Fruit fly (Drosophila melanogaster) whole organism, embryonic: ENCODE results near the gene Nmdar1.

Experiments
- Antp ChIP-seq: fragments of 200-800 bp; sonication (Bioruptor generic); optimal IDR thresholded peaks from 3 replicates; lab custom pipeline; 2016; ENCODE audit warnings: missing biosample characterization, missing genetic modification characterization
- Awh ChIP-seq: fragments of 200-800 bp; sonication (Bioruptor generic); IDR thresholded peaks from 2 replicates; pipeline ENCODE4, ENCODE4 v1.3.6; 2022; ENCODE audit warnings: missing biosample characterization, missing genetic modification characterization
- C15 ChIP-seq: fragments of 200-800 bp; sonication (Bioruptor generic); IDR thresholded peaks from 3 replicates; pipeline ENCODE4 v1.3.6; 2022; ENCODE audit warnings: missing biosample characterization, missing genetic modification characterization
- CG10654 ChIP-seq: fragments of 200-800 bp; sonication (Bioruptor generic); optimal IDR thresholded peaks from 2 replicates; lab custom pipeline; 2016; ENCODE audit warnings: missing biosample characterization, missing genetic modification characterization
- CG11504 ChIP-seq: fragments of 200-800 bp; sonication (Bioruptor generic); optimal IDR thresholded peaks from 3 replicates; lab custom pipeline; 2019; ENCODE audit warnings: missing biosample characterization, mild to moderate bottlenecking, missing genetic modification characterization, moderate library complexity
- CG12219 ChIP-seq: fragments of 200-800 bp; sonication (Bioruptor generic); optimal IDR thresholded peaks from 3 replicates; lab custom pipeline; 2018; ENCODE audit warnings: missing biosample characterization, mild to moderate bottlenecking, missing genetic modification characterization
- CG12236 ChIP-seq: fragments of 200-800 bp; sonication (Bioruptor generic); optimal IDR thresholded peaks from 2 replicates; lab custom pipeline; 2016; ENCODE audit warnings: missing biosample characterization, missing genetic modification characterization
- CG15479 ChIP-seq: fragments of 200-800 bp; sonication (Bioruptor generic); optimal IDR thresholded peaks from 3 replicates; lab custom pipeline; 2019; ENCODE audit warnings: missing biosample characterization, mild to moderate bottlenecking, missing genetic modification characterization, moderate library complexity
- CG16815 ChIP-seq: fragments of 200-800 bp; sonication (Bioruptor generic); optimal IDR thresholded peaks from 3 replicates; lab custom pipeline; 2017; ENCODE audit warnings: missing biosample characterization, mild to moderate bottlenecking, missing genetic modification characterization
- CG17328 ChIP-seq: fragments of 200-800 bp; sonication (Bioruptor generic); IDR thresholded peaks from 2 replicates; pipeline ENCODE4 v1.3.6; 2022; ENCODE audit warnings: missing biosample characterization, missing genetic modification characterization
- CG2120 ChIP-seq: fragments of 200-800 bp; sonication (Bioruptor generic); optimal IDR thresholded peaks from 3 replicates; lab custom pipeline; 2016; ENCODE audit warnings: missing biosample characterization, missing genetic modification characterization
- CG2202 ChIP-seq: fragments of 200-800 bp; sonication (Bioruptor generic); optimal IDR thresholded peaks from 2 replicates; lab custom pipeline; 2018; ENCODE audit warnings: missing biosample characterization, mild to moderate bottlenecking, missing genetic modification characterization
- CG31441 ChIP-seq: fragments of 200-800 bp; sonication (Bioruptor generic); IDR thresholded peaks from 2 replicates; pipeline ENCODE4 v1.3.6; 2022; ENCODE audit warnings: missing biosample characterization, missing genetic modification characterization
- CG34422 ChIP-seq: fragments of 200-800 bp; sonication (Bioruptor generic); IDR thresholded peaks from 3 replicates; pipeline ENCODE4 v1.3.6; 2022; ENCODE audit warnings: missing biosample characterization, missing genetic modification characterization
- CG5245 ChIP-seq: fragments of 200-800 bp; sonication (Bioruptor generic); optimal IDR thresholded peaks from 3 replicates; lab custom pipeline; 2016; ENCODE audit warnings: missing biosample characterization, missing genetic modification characterization
- CG9797 ChIP-seq: fragments of 200-800 bp; sonication (Bioruptor generic); optimal IDR thresholded peaks from 3 replicates; lab custom pipeline; 2018; ENCODE audit warnings: missing biosample characterization, mild to moderate bottlenecking, missing genetic modification characterization
- Chrac-16 ChIP-seq: fragments of 200-800 bp; sonication (Bioruptor generic); optimal IDR thresholded peaks from 3 replicates; lab custom pipeline; 2016; ENCODE audit warnings: missing biosample characterization, missing genetic modification characterization
- CrebB ChIP-seq: fragments of 200-800 bp; sonication (Bioruptor generic); optimal IDR thresholded peaks from 3 replicates; lab custom pipeline; 2018; ENCODE audit warnings: missing biosample characterization, mild to moderate bottlenecking, missing genetic modification characterization
- D19A ChIP-seq: fragments of 200-800 bp; optimal IDR thresholded peaks from 3 replicates; lab custom pipeline; 2019; ENCODE audit warnings: missing biosample characterization, mild to moderate bottlenecking, missing genetic modification characterization, moderate library complexity
- E2f1 ChIP-seq: fragments of 200-800 bp; sonication (Bioruptor generic); IDR thresholded peaks from 2 replicates; pipeline ENCODE4 v1.3.6; 2022; ENCODE audit warnings: missing biosample characterization, missing genetic modification characterization
- Ets97D ChIP-seq: fragments of 200-800 bp; sonication (Bioruptor generic); optimal IDR thresholded peaks from 3 replicates; lab custom pipeline; 2016; ENCODE audit warnings: missing biosample characterization, missing genetic modification characterization
- HHEX ChIP-seq: fragments of 200-800 bp; sonication (Bioruptor generic); optimal IDR thresholded peaks from 3 replicates; lab custom pipeline; 2017; ENCODE audit warnings: missing biosample characterization, mild to moderate bottlenecking, missing genetic modification characterization, missing genetic modification reagents
- HmgD ChIP-seq: fragments of 200-800 bp; sonication (Bioruptor generic); optimal IDR thresholded peaks from 3 replicates; lab custom pipeline; 2016; ENCODE audit warnings: missing biosample characterization, missing genetic modification characterization
- HmgZ ChIP-seq: fragments of 200-800 bp; sonication (Bioruptor generic); optimal IDR thresholded peaks from 2 replicates; lab custom pipeline; 2018; ENCODE audit warnings: missing biosample characterization, mild to moderate bottlenecking, missing genetic modification characterization
- Hr51 ChIP-seq, 2 experiments: fragments of 200-800 bp; sonication (Bioruptor generic); optimal IDR thresholded peaks; 2 replicates in 1 of 2; 3 replicates in 1 of 2; lab custom pipeline; 2016 to 2018; ENCODE audit warnings: missing biosample characterization in 2 of 2, missing genetic modification characterization in 2 of 2, mild to moderate bottlenecking in 1 of 2, moderate library complexity in 1 of 2
- Lim3 ChIP-seq: fragments of 200-800 bp; sonication (Bioruptor generic); IDR thresholded peaks from 2 replicates; pipeline ENCODE4 v1.3.6; 2022; ENCODE audit warnings: missing biosample characterization, missing genetic modification characterization
- Max ChIP-seq: fragments of 200-800 bp; sonication (Bioruptor generic); optimal IDR thresholded peaks from 2 replicates; lab custom pipeline; 2016; ENCODE audit warnings: missing biosample characterization, mild to moderate bottlenecking, missing genetic modification characterization
- Myb ChIP-seq: fragments of 200-800 bp; sonication (Bioruptor generic); optimal IDR thresholded peaks from 2 replicates; lab custom pipeline; 2016; ENCODE audit warnings: missing biosample characterization, missing genetic modification characterization
- Nf-YB ChIP-seq: fragments of 200-800 bp; sonication (Bioruptor generic); optimal IDR thresholded peaks from 3 replicates; lab custom pipeline; 2019; ENCODE audit warnings: missing biosample characterization, mild to moderate bottlenecking, missing genetic modification characterization, moderate library complexity
- Opbp ChIP-seq: fragments of 200-800 bp; sonication (Bioruptor generic); IDR thresholded peaks from 3 replicates; pipeline ENCODE4 v1.3.6; 2022; ENCODE audit warnings: missing biosample characterization, missing genetic modification characterization; ENCODE audit not compliant: partially characterized antibody
- Sin3A ChIP-seq: fragments of >200 bp; optimal IDR thresholded peaks from 2 replicates; lab custom pipeline; 2018
- ase ChIP-seq: fragments of 200-800 bp; sonication (Bioruptor generic); IDR thresholded peaks from 3 replicates; pipeline ENCODE4 v1.3.6; 2022; ENCODE audit warnings: missing biosample characterization, missing genetic modification characterization
- bbx ChIP-seq: fragments of 200-800 bp; sonication (Bioruptor generic); IDR thresholded peaks from 2 replicates; pipeline ENCODE4 v1.3.6; 2022; ENCODE audit warnings: missing biosample characterization, missing genetic modification characterization; ENCODE audit not compliant: partially characterized antibody
- bigmax ChIP-seq: fragments of 200-800 bp; sonication (Bioruptor generic); optimal IDR thresholded peaks from 2 replicates; lab custom pipeline; 2018; ENCODE audit warnings: missing biosample characterization, mild to moderate bottlenecking, missing genetic modification characterization
- cato ChIP-seq: fragments of 200-800 bp; sonication (Bioruptor generic); optimal IDR thresholded peaks from 2 replicates; lab custom pipeline; 2016; ENCODE audit warnings: missing biosample characterization, missing genetic modification characterization, borderline replicate concordance
- chinmo ChIP-seq: fragments of 200-800 bp; sonication (Bioruptor generic); IDR thresholded peaks from 4 replicates; pipeline ENCODE4 v1.3.6; 2022; ENCODE audit warnings: missing biosample characterization, missing genetic modification characterization; ENCODE audit not compliant: partially characterized antibody
- corto ChIP-seq: fragments of 200-800 bp; sonication (Bioruptor generic); optimal IDR thresholded peaks from 2 replicates; lab custom pipeline; 2016; ENCODE audit warnings: missing biosample characterization, mild to moderate bottlenecking, missing genetic modification characterization, moderate library complexity
- hkb ChIP-seq, 2 experiments: fragments of 200-800 bp in 1 of 2; fragments of >200 bp in 1 of 2; sonication (Bioruptor generic) in 1 of 2; IDR thresholded peaks in 1 of 2; optimal IDR thresholded peaks in 1 of 2; 2 replicates each; pipeline versions ENCODE4 v1.3.6 to Lab custom; 2017 to 2022; ENCODE audit warnings: missing biosample characterization in 1 of 2, missing genetic modification characterization in 1 of 2
- hth ChIP-seq: fragments of >200 bp; optimal IDR thresholded peaks from 2 replicates; lab custom pipeline; 2017; ENCODE audit warnings: inconsistent platforms
- knrl ChIP-seq: fragments of 200-800 bp; sonication (Bioruptor generic); IDR thresholded peaks from 3 replicates; pipeline ENCODE4 v1.3.6; 2022; ENCODE audit warnings: missing biosample characterization, missing genetic modification characterization; ENCODE audit not compliant: partially characterized antibody
- lilli ChIP-seq: fragments of 200-800 bp; sonication (Bioruptor generic); optimal IDR thresholded peaks from 3 replicates; lab custom pipeline; 2016; ENCODE audit warnings: missing biosample characterization, missing genetic modification characterization
- run ChIP-seq: fragments of 200-800 bp; sonication (Bioruptor generic); optimal IDR thresholded peaks from 3 replicates; lab custom pipeline; 2018; ENCODE audit warnings: missing biosample characterization, mild to moderate bottlenecking, missing genetic modification characterization
- sens ChIP-seq: fragments of 200-800 bp; sonication (Bioruptor generic); peaks from one replicate; lab custom pipeline; 2016; ENCODE audit warnings: missing biosample characterization, missing genetic modification characterization
- slbo ChIP-seq: fragments of 200-800 bp; sonication (Bioruptor generic); IDR thresholded peaks from 2 replicates; pipeline ENCODE4 v1.3.6; 2022; ENCODE audit warnings: missing biosample characterization, missing genetic modification characterization
- sqz ChIP-seq: fragments of 200-800 bp; sonication (Bioruptor generic); optimal IDR thresholded peaks from 3 replicates; lab custom pipeline; 2018; ENCODE audit warnings: missing biosample characterization, mild to moderate bottlenecking, missing genetic modification characterization
- stc ChIP-seq: fragments of 200-800 bp; sonication (Bioruptor generic); IDR thresholded peaks from 2 replicates; pipeline ENCODE4 v1.3.6; 2022; ENCODE audit warnings: missing biosample characterization, missing genetic modification characterization
- tna ChIP-seq: fragments of 200-800 bp; sonication (Bioruptor generic); IDR thresholded peaks from 2 replicates; pipeline ENCODE4 v1.3.6; 2022; ENCODE audit warnings: missing biosample characterization, missing genetic modification characterization; ENCODE audit not compliant: partially characterized antibody
- trh ChIP-seq: fragments of 200-800 bp; sonication (Bioruptor generic); optimal IDR thresholded peaks from 2 replicates; lab custom pipeline; 2016; ENCODE audit warnings: missing biosample characterization, missing genetic modification characterization
- zfh1 ChIP-seq: fragments of 200-800 bp; sonication (Bioruptor generic); IDR thresholded peaks from 3 replicates; pipeline ENCODE4 v1.3.6; 2022; ENCODE audit warnings: missing biosample characterization, missing genetic modification characterization

Gene Nmdar1

DNA sequence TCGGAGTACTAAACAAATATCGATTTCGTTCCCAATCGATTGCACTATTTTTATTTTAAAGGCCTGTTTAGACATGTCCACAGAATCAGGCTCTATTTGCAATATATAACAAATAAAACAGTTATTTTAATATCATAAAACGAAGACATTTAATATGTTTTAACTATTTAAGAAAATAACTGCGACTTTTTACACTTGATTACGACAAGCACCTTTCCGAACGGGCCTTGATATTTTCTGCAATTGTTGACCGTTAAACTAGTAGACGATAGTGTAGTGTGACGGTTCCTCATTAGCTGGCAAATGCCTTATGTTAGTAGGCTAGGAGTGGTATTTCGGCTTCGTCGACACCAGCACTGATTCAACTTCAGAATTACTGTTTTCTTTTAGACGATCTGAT is 45.5 kb upstream of the Nmdar1 start, which contains the start of the genes CG2931 and Rheb (continued):
- peak; percentile 83 for TF ChIP-seq CG2120 (GFP tag; lab: Kevin White, UChicago)
- peak; percentile 61 for TF ChIP-seq CG31441 (GFP tag; lab: Robert Waterston, UW)
- TF ChIP-seq D19A (tag; lab: Kevin White, UChicago): peak; percentile 48
- TF ChIP-seq Nf-YB (GFP tag; lab: Kevin White, UChicago): peak; percentile 43
- TF ChIP-seq zfh1 (GFP tag; lab: Robert Waterston, UW): peak; percentile 66; the same call in 2 of the 3 replicates
- TF ChIP-seq Hr51 (GFP tag; optimal IDR thresholded peaks at IDR 0.05; lab: Kevin White, UChicago): peak; percentile 53 to 63

DNA sequence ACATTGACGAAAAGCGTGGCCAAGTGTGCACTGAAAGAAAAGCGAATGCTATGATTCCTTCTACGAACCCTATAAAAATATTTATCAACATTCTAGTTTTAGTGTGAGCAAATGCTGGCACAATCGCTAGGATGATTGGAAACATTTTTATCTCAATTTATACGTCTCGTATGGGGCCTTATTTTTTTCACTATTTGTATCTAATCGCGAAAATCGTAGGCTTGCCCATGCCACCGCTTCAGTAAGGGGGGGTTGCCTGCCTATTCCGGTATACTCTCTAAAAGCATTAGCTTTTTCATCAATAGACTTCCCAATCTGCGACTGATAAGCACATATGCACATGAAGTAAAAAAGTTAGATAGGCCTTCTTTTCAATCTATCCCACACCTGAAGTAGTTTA is 42.5 kb upstream of the Nmdar1 start:
- TF ChIP-seq Myb (GFP tag; lab: Kevin White, UChicago) (peak; percentile 55), lilli (GFP tag; lab: Kevin White, UChicago) (peak; percentile 82), C15 (GFP tag; lab: Robert Waterston, UW) (peak; percentile 74; the same call in 2 of the 3 replicates), ase (peak; percentile 90), knrl (GFP tag; lab: Robert Waterston, UW) (no peak), hkb (optimal IDR thresholded peaks at IDR 0.05; lab: Kevin White, UChicago) (no peak), hkb (GFP tag; IDR thresholded peaks at IDR 0.05; lab: Robert Waterston, UW) (peak; percentile 92), bigmax (GFP tag; lab: Kevin White, UChicago) (peak; percentile 16), Opbp (GFP tag; lab: Robert Waterston, UW) (no peak), run (tag; lab: Kevin White, UChicago) (peak; percentile 41), HmgD (GFP tag; lab: Kevin White, UChicago) (no peak), stc (GFP tag; lab: Robert Waterston, UW) (peak; percentile 84), tna (GFP tag; lab: Robert Waterston, UW) (no peak), CrebB (peak; percentile 53), Lim3 (GFP tag; lab: Robert Waterston, UW) (0 out of 2 replicates have a peak, but pooled peaks have one; percentile 8), trh (GFP tag; lab: Kevin White, UChicago) (peak; percentile 39), CG15479 (GFP tag; lab: Kevin White, UChicago) (no peak), HHEX (GFP tag; lab: Kevin White, UChicago) (peak; percentile 80), E2f1 (GFP tag; lab: Robert Waterston, UW) (peak; percentile 86), CG2202 (tag; lab: Kevin White, UChicago) (no peak), CG16815 (GFP tag; lab: Kevin White, UChicago) (peak; percentile 46), CG12219 (GFP tag; lab: Kevin White, UChicago) (peak; percentile 80), CG12236 (GFP tag; lab: Kevin White, UChicago) (no peak), cato (GFP tag; lab: Kevin White, UChicago) (no peak), Chrac-16 (GFP tag; lab: Kevin White, UChicago) (peak; percentile 63), hth (lab: Kevin White, UChicago) (no peak), sqz (GFP tag; lab: Kevin White, UChicago) (no peak), Sin3A (no peak), sens (GFP tag; lab: Kevin White, UChicago) (peak; percentile 96), HmgZ (peak; percentile 84), CG34422 (GFP tag; lab: Robert Waterston, UW) (peak; percentile 90), bbx (GFP tag; lab: Robert Waterston, UW) (no peak), CG9797 (GFP tag; lab: Kevin White, UChicago) (peak; percentile 5), CG10654 (GFP tag; lab: Kevin White, UChicago) (peak; percentile 61), Ets97D (peak; percentile 38), chinmo (GFP tag; lab: Robert Waterston, UW) (peak; percentile 50; the same call in 1 of the 4 replicates), slbo (GFP tag; lab: Robert Waterston, UW) (peak; percentile 92), corto (GFP tag; lab: Kevin White, UChicago) (no peak), Max (GFP tag; lab: Kevin White, UChicago) (peak; percentile 52), CG17328 (GFP tag; lab: Robert Waterston, UW) (peak; percentile 80), Awh (GFP tag; lab: Robert Waterston, UW) (peak; percentile 85), Antp (peak; percentile 70), CG5245 (peak; percentile 48), CG11504 (tag; lab: Kevin White, UChicago) (peak; percentile 88)
